Fruit fly (Drosophila melanogaster): Measurements from ENCODE around the gene CG4822.

DNA sequence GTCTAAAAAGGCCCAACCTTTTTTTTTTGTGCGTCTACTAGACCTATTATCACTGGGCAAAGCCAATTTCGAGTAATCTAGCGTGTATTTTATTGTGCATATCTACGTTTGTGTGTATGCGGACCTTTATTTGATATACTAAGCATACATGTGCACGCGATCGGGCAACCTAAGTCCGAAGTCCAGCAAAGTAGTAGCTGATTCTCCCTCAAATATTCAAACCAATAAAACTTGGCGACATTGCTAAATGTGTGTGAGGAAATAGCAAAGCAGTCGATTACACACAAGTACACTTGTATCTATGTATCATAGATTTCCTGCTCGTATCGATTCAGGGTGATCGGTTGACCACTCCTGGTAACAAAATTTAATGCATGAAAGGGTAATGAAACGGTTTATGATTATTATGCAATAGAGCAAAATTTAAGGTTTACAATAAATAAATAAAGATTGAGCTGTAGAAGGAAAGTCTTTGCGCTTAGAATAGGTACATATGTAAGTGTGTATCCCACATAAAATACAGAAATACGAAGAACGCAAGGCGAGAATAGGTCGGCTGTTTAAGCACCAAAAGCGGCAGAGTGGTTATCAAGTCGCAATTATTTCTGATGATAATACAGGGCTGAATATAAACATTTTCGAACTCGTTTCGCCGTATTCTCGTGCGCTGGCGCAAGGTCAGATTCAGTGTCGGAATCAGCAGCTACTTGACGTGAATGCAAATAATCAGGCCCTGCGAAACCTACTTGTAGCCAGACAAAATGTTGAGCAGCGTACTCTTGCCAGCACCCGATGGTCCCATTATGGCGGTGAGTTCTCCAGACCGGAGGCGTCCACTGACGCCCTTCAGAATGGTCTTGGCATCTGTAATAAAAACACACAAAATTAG is 4.1 kb upstream of the CG4822 start:
- no peak for TF ChIP-seq insv (optimal IDR thresholded peaks at IDR 0.05)
- TF ChIP-seq Myc (optimal IDR thresholded peaks at IDR 0.05) = no peak
- TF ChIP-seq psq (optimal IDR thresholded peaks at IDR 0.05) = no peak
- TF ChIP-seq h (optimal IDR thresholded peaks at IDR 0.05) = no peak
- no peak for TF ChIP-seq ttk (optimal IDR thresholded peaks at IDR 0.05)
